Worm (Caenorhabditis elegans) whole organism, young adult: ENCODE results near the gene F59D6.1.

ENCODE experiments used
- B0035.1 ChIP-seq: sonication (generic microtip); optimal IDR thresholded peaks from 2 replicates; lab custom pipeline; 2016; ENCODE audit warnings: missing genetic modification characterization, mild to moderate bottlenecking, missing compliant biosample characterization, missing genotype, missing genetic modification reagents
- Y53F4B.3 ChIP-seq: fragments of 200-800 bp; sonication (Bioruptor generic); IDR thresholded peaks from 2 replicates; pipeline ENCODE4 v1.3.6; 2022; ENCODE audit warnings: missing genetic modification reagents, missing genetic modification characterization, missing compliant biosample characterization
- ama-1 ChIP-seq, 3 experiments: fragments of 150-350 bp in 1 of 3; sonication (generic microtip) in 2 of 3; optimal IDR thresholded peaks; 2 replicates each; lab custom pipeline; 2014 to 2018; ENCODE audit warnings: missing biosample characterization in 2 of 3, missing genetic modification characterization in 2 of 3, missing genetic modification reagents in 2 of 3
- ceh-79 ChIP-seq: sonication (generic microtip); optimal IDR thresholded peaks from 2 replicates; lab custom pipeline; 2017; ENCODE audit warnings: mild to moderate bottlenecking, missing genetic modification characterization, missing compliant biosample characterization
- die-1 ChIP-seq: sonication (generic microtip); optimal IDR thresholded peaks from 2 replicates; lab custom pipeline; 2016; ENCODE audit warnings: missing genotype, mild to moderate bottlenecking, missing genetic modification characterization, missing compliant biosample characterization
- dpff-1 ChIP-seq: sonication (generic microtip); optimal IDR thresholded peaks from 2 replicates; lab custom pipeline; 2017; ENCODE audit warnings: mild to moderate bottlenecking, missing genetic modification characterization, missing compliant biosample characterization
- hmg-1.2 ChIP-seq: fragments of 200-800 bp; sonication (Bioruptor generic); IDR thresholded peaks from 2 replicates; pipeline ENCODE4 v1.3.6; 2022; ENCODE audit warnings: missing genetic modification reagents, missing genetic modification characterization, missing compliant biosample characterization
- lsl-1 ChIP-seq: fragments of 200-800 bp; sonication (Bioruptor generic); optimal IDR thresholded peaks from 2 replicates; lab custom pipeline; 2018; ENCODE audit warnings: mild to moderate bottlenecking, missing genetic modification characterization, moderate library complexity, missing compliant biosample characterization
- nfya-1 ChIP-seq: sonication (generic microtip); optimal IDR thresholded peaks from 2 replicates; lab custom pipeline; 2017; ENCODE audit warnings: antibody characterized with exemption, missing compliant biosample characterization, missing genetic modification characterization, borderline replicate concordance; ENCODE audit not compliant: insufficient read depth
- rpc-1 ChIP-seq, 2 experiments: fragments of 150-350 bp in 1 of 2; sonication (generic microtip) in 1 of 2; optimal IDR thresholded peaks; 2 replicates each; lab custom pipeline; 2014 to 2018; ENCODE audit warnings: missing biosample characterization in 1 of 2, missing genetic modification characterization in 1 of 2, missing genetic modification reagents in 1 of 2, missing genotype in 1 of 2

DNA sequence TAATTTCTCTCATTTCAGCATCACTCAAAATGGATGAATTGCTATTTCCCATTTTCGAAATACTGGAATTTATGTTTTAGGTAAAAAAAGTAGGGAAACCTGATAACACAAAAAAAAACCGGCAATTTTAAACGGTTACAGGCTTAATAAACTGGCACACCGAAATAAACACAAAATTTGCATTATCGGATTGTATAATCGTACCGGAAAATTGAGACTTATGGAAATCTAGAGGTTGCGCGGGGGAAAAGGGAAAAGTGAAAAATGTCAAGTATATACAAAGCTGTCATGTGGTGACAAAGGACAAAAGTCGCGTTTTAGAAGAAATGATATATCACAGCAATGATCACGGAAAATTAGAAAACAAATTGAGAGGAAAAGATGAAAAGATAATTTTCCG, 5.7 kb upstream of the F59D6.1 start, which contains the start of gene chpf-2:
- TF ChIP-seq Y53F4B.3, result no peak
- TF ChIP-seq die-1 (tag; lab: Kevin White, UChicago), result no peak
- no peak for TF ChIP-seq hmg-1.2
- TF ChIP-seq lsl-1 (GFP tag; lab: Kevin White, UChicago), result no peak
- TF ChIP-seq ama-1 (optimal IDR thresholded peaks at IDR 0.05; lab: Kevin White, UChicago), result no peak
- no peak for TF ChIP-seq ama-1 (GFP tag; optimal IDR thresholded peaks at IDR 0.05; lab: Kevin White, UChicago)
- no peak for TF ChIP-seq ceh-79
- no peak for TF ChIP-seq rpc-1 (optimal IDR thresholded peaks at IDR 0.05; lab: Kevin White, UChicago)
- TF ChIP-seq rpc-1 (tag; optimal IDR thresholded peaks at IDR 0.05; lab: Kevin White, UChicago), result no peak
- no peak for TF ChIP-seq nfya-1
- no peak for TF ChIP-seq dpff-1
- no peak for TF ChIP-seq B0035.1 (tag; lab: Kevin White, UChicago)
